Worm (Caenorhabditis elegans) whole organism, late embryonic: ENCODE data around the gene apa-2.

Source experiments
- ama-1 ChIP-seq: fragments of 150-350 bp; optimal IDR thresholded peaks from 2 replicates; lab custom pipeline; 2014
- ceh-18 ChIP-seq: sonication (generic microtip); optimal IDR thresholded peaks from 2 replicates; lab custom pipeline; 2016; ENCODE audit warnings: missing genetic modification characterization, missing compliant biosample characterization
- ceh-30 ChIP-seq: fragments of 150-350 bp; optimal IDR thresholded peaks from 2 replicates; lab custom pipeline; 2014; ENCODE audit warnings: missing biosample characterization, missing genetic modification characterization
- elt-2 ChIP-seq: sonication (generic microtip); optimal IDR thresholded peaks from 2 replicates; lab custom pipeline; 2016; ENCODE audit warnings: missing genetic modification reagents, missing genetic modification characterization, missing compliant biosample characterization
- eyg-1 ChIP-seq: sonication (generic microtip); optimal IDR thresholded peaks from 2 replicates; lab custom pipeline; 2016; ENCODE audit warnings: missing genotype, missing genetic modification characterization, missing compliant biosample characterization
- lim-6 ChIP-seq: sonication (generic microtip); optimal IDR thresholded peaks from 2 replicates; lab custom pipeline; 2016; ENCODE audit warnings: missing genetic modification characterization, missing compliant biosample characterization
- nfya-1 ChIP-seq: sonication (generic microtip); optimal IDR thresholded peaks from 2 replicates; lab custom pipeline; 2017; ENCODE audit warnings: missing genetic modification characterization, mild to moderate bottlenecking, missing compliant biosample characterization, antibody characterized with exemption, moderate library complexity
- nhr-11 ChIP-seq: fragments of 150-350 bp; optimal IDR thresholded peaks from 2 replicates; lab custom pipeline; 2014; ENCODE audit warnings: missing biosample characterization, missing genetic modification characterization
- pqm-1 ChIP-seq: sonication (generic microtip); optimal IDR thresholded peaks from 2 replicates; lab custom pipeline; 2016; ENCODE audit warnings: missing genetic modification characterization, missing compliant biosample characterization
- rnt-1 ChIP-seq: sonication (generic microtip); optimal IDR thresholded peaks from 2 replicates; lab custom pipeline; 2016; ENCODE audit warnings: missing genetic modification characterization, missing compliant biosample characterization
- sox-4 ChIP-seq: sonication (generic microtip); optimal IDR thresholded peaks from 2 replicates; lab custom pipeline; 2017; ENCODE audit warnings: mild to moderate bottlenecking, missing genetic modification characterization, inconsistent platforms, missing compliant biosample characterization
- unc-86 ChIP-seq: sonication (generic microtip); optimal IDR thresholded peaks from 2 replicates; lab custom pipeline; 2016; ENCODE audit warnings: missing genetic modification characterization, missing compliant biosample characterization

DNA sequence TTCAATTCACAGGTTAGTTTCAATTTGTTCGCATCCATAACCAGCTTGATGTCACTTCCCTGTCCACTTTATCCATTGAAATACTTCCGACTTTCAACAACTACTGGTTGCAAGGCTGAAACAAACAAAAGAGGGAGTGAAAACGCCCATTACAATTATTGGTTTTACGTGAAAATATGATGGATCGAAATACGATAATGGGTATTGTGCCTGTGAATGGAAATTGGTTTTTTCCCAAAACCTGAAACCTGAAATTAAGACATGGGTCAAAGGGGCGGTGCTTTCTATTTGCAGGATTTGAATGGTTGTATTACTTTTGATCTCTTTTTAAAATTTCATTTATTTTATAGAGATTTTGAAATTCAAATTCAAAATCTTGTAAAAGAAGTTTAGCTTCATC, 39.6 kb upstream of the apa-2 start, which contains the start of gene B0416.2:
- TF ChIP-seq elt-2 (no peak), sox-4 (no peak), ceh-30 (tag; lab: Kevin White, UChicago) (no peak), ama-1 (lab: Kevin White, UChicago) (no peak), eyg-1 (tag; lab: Kevin White, UChicago) (no peak), nfya-1 (tag; lab: Kevin White, UChicago) (no peak), unc-86 (tag; lab: Kevin White, UChicago) (no peak), ceh-18 (tag; lab: Kevin White, UChicago) (no peak), rnt-1 (tag; lab: Kevin White, UChicago) (no peak), nhr-11 (tag; lab: Kevin White, UChicago) (no peak), lim-6 (tag; lab: Kevin White, UChicago) (no peak), pqm-1 (no peak)
